Worm (Caenorhabditis elegans) whole organism, L2 larva: Measurements from ENCODE around the gene tbb-1.
A peak's percentile ranks its signal among the peaks of the same experiment; 100 is the strongest.

Experiments
- C34F6.9 ChIP-seq: fragments of 150-350 bp; optimal IDR thresholded peaks from 2 replicates; lab custom pipeline; 2014; ENCODE audit warnings: missing biosample characterization, missing genetic modification characterization
- F13H6.1 ChIP-seq: sonication (generic microtip); optimal IDR thresholded peaks from 2 replicates; lab custom pipeline; 2016; ENCODE audit warnings: missing genetic modification characterization, missing compliant biosample characterization
- R02D3.7 ChIP-seq: fragments of 150-350 bp; optimal IDR thresholded peaks from 2 replicates; lab custom pipeline; 2014; ENCODE audit warnings: missing biosample characterization, missing genetic modification characterization
- Y55F3AM.14 ChIP-seq: fragments of 200-800 bp; sonication (Bioruptor generic); optimal IDR thresholded peaks from 2 replicates; lab custom pipeline; 2018; ENCODE audit warnings: mild to moderate bottlenecking, missing genetic modification characterization, missing compliant biosample characterization
- ZK546.5 ChIP-seq: sonication (generic microtip); optimal IDR thresholded peaks from 2 replicates; lab custom pipeline; 2017; ENCODE audit warnings: missing biosample characterization, missing genetic modification characterization
- alr-1 ChIP-seq: fragments of 150-350 bp; optimal IDR thresholded peaks from 2 replicates; lab custom pipeline; 2014; ENCODE audit warnings: missing biosample characterization, missing genetic modification characterization
- aly-2 ChIP-seq: fragments of 150-350 bp; optimal IDR thresholded peaks from 2 replicates; lab custom pipeline; 2014; ENCODE audit warnings: missing biosample characterization, missing genetic modification characterization
- ama-1 ChIP-seq: fragments of 150-350 bp; optimal IDR thresholded peaks from 2 replicates; lab custom pipeline; 2018; ENCODE audit warnings: inconsistent platforms
- blmp-1 ChIP-seq: sonication (generic microtip); optimal IDR thresholded peaks from 2 replicates; lab custom pipeline; 2017; ENCODE audit warnings: missing genetic modification characterization, mild to moderate bottlenecking, missing compliant biosample characterization, antibody characterized with exemption, moderate library complexity; ENCODE audit not compliant: insufficient read depth
- ceh-16 ChIP-seq: fragments of 150-350 bp; optimal IDR thresholded peaks from 2 replicates; lab custom pipeline; 2014; ENCODE audit warnings: missing biosample characterization, missing genetic modification characterization
- ceh-82 ChIP-seq: fragments of 150-350 bp; optimal IDR thresholded peaks from 2 replicates; lab custom pipeline; 2014; ENCODE audit warnings: missing biosample characterization, missing genetic modification characterization
- crh-2 ChIP-seq: sonication (generic microtip); optimal IDR thresholded peaks from 2 replicates; lab custom pipeline; 2017; ENCODE audit warnings: missing biosample characterization, missing genetic modification characterization
- dmd-4 ChIP-seq: sonication (generic microtip); optimal IDR thresholded peaks from 2 replicates; lab custom pipeline; 2017; ENCODE audit warnings: missing biosample characterization, missing genetic modification characterization
- egl-27 ChIP-seq: sonication (generic microtip); optimal IDR thresholded peaks from 3 replicates; lab custom pipeline; 2017; ENCODE audit warnings: missing biosample characterization, missing genetic modification reagents, missing genetic modification characterization
- elt-1 ChIP-seq: fragments of 150-350 bp; optimal IDR thresholded peaks from 2 replicates; lab custom pipeline; 2014; ENCODE audit warnings: missing biosample characterization, missing genetic modification characterization
- elt-3 ChIP-seq: sonication (generic microtip); optimal IDR thresholded peaks from 2 replicates; lab custom pipeline; 2017; ENCODE audit warnings: missing biosample characterization, missing genetic modification characterization
- fos-1 ChIP-seq: fragments of 150-350 bp; optimal IDR thresholded peaks from 2 replicates; lab custom pipeline; 2014; ENCODE audit warnings: missing biosample characterization, missing genetic modification characterization
- gmeb-1 ChIP-seq: fragments of 150-350 bp; optimal IDR thresholded peaks from 2 replicates; lab custom pipeline; 2014; ENCODE audit warnings: missing biosample characterization, missing genetic modification characterization
- lin-11 ChIP-seq: fragments of 150-350 bp; sonication (generic microtip); optimal IDR thresholded peaks from 2 replicates; lab custom pipeline; 2014; ENCODE audit warnings: missing biosample characterization, missing genetic modification characterization, inconsistent platforms, mixed read lengths
- lin-13 ChIP-seq: fragments of 150-350 bp; optimal IDR thresholded peaks from 2 replicates; lab custom pipeline; 2014; ENCODE audit warnings: missing biosample characterization, missing genetic modification reagents, missing genetic modification characterization
- lin-39 ChIP-seq: fragments of 150-350 bp; optimal IDR thresholded peaks from 2 replicates; lab custom pipeline; 2014; ENCODE audit warnings: missing biosample characterization, missing genetic modification reagents, missing genetic modification characterization
- lsy-2 ChIP-seq, 2 experiments: fragments of 150-350 bp in 1 of 2; sonication (generic microtip) in 1 of 2; optimal IDR thresholded peaks; 2 replicates each; lab custom pipeline; 2014 to 2017; ENCODE audit warnings: missing biosample characterization in 2 of 2, missing genetic modification characterization in 2 of 2
- mab-5 ChIP-seq: fragments of 150-350 bp; optimal IDR thresholded peaks from 2 replicates; lab custom pipeline; 2014; ENCODE audit warnings: missing biosample characterization, missing genetic modification characterization
- mbf-1 ChIP-seq: sonication (generic microtip); optimal IDR thresholded peaks from 2 replicates; lab custom pipeline; 2017; ENCODE audit warnings: missing biosample characterization, missing genetic modification characterization
- mdl-1 ChIP-seq, 2 experiments: fragments of 150-350 bp in 1 of 2; sonication (generic microtip) in 1 of 2; optimal IDR thresholded peaks; 2 replicates each; lab custom pipeline; 2017; ENCODE audit warnings: missing biosample characterization in 2 of 2, missing genetic modification characterization in 2 of 2
- nhr-10 ChIP-seq: sonication (generic microtip); optimal IDR thresholded peaks from 2 replicates; lab custom pipeline; 2017; ENCODE audit warnings: missing biosample characterization, missing genetic modification characterization
- nhr-11 ChIP-seq: fragments of 150-350 bp; optimal IDR thresholded peaks from 2 replicates; lab custom pipeline; 2014; ENCODE audit warnings: missing biosample characterization, missing genetic modification characterization
- nhr-12 ChIP-seq: fragments of 150-350 bp; optimal IDR thresholded peaks from 2 replicates; lab custom pipeline; 2014; ENCODE audit warnings: missing biosample characterization, missing genetic modification characterization
- nhr-129 ChIP-seq: fragments of 150-350 bp; optimal IDR thresholded peaks from 2 replicates; lab custom pipeline; 2014; ENCODE audit warnings: missing biosample characterization, missing genetic modification characterization
- nhr-21 ChIP-seq: fragments of 150-350 bp; optimal IDR thresholded peaks from 2 replicates; lab custom pipeline; 2014; ENCODE audit warnings: missing biosample characterization, missing genetic modification characterization
- nhr-23 ChIP-seq: fragments of 150-350 bp; optimal IDR thresholded peaks from 2 replicates; lab custom pipeline; 2014; ENCODE audit warnings: missing biosample characterization, missing genetic modification reagents, missing genetic modification characterization
- nhr-237 ChIP-seq: fragments of 150-350 bp; optimal IDR thresholded peaks from 2 replicates; lab custom pipeline; 2014; ENCODE audit warnings: missing biosample characterization, missing genetic modification characterization
- nhr-25 ChIP-seq: fragments of 150-350 bp; sonication (generic microtip); optimal IDR thresholded peaks from 3 replicates; lab custom pipeline; 2014; ENCODE audit warnings: missing biosample characterization, missing genetic modification characterization
- nhr-6 ChIP-seq: fragments of 150-350 bp; optimal IDR thresholded peaks from 2 replicates; lab custom pipeline; 2014; ENCODE audit warnings: missing biosample characterization, missing genetic modification characterization
- nhr-77 ChIP-seq: fragments of 150-350 bp; optimal IDR thresholded peaks from 2 replicates; lab custom pipeline; 2014; ENCODE audit warnings: missing biosample characterization, missing genetic modification characterization
- peb-1 ChIP-seq: fragments of 150-350 bp; optimal IDR thresholded peaks from 2 replicates; lab custom pipeline; 2014; ENCODE audit warnings: missing biosample characterization, missing genetic modification characterization
- sem-4 ChIP-seq: fragments of 150-350 bp; optimal IDR thresholded peaks from 2 replicates; lab custom pipeline; 2014; ENCODE audit warnings: missing biosample characterization, missing genetic modification reagents, missing genetic modification characterization
- skn-1 ChIP-seq: sonication (generic microtip); optimal IDR thresholded peaks from 2 replicates; lab custom pipeline; 2017; ENCODE audit warnings: missing biosample characterization, missing genetic modification characterization
- sma-3 ChIP-seq: sonication (generic microtip); optimal IDR thresholded peaks from 2 replicates; lab custom pipeline; 2016; ENCODE audit warnings: missing genetic modification reagents, missing genetic modification characterization, missing compliant biosample characterization
- sma-9 ChIP-seq, 2 experiments: fragments of 150-350 bp in 1 of 2; sonication (generic microtip) in 1 of 2; optimal IDR thresholded peaks; 2 replicates each; lab custom pipeline; 2014 to 2016; ENCODE audit warnings: missing genetic modification characterization in 2 of 2, mild to moderate bottlenecking in 1 of 2, missing biosample characterization in 1 of 2, missing compliant biosample characterization in 1 of 2, missing genetic modification reagents in 1 of 2, moderate library complexity in 1 of 2
- snpc-4 ChIP-seq: fragments of 150-350 bp; optimal IDR thresholded peaks from 2 replicates; lab custom pipeline; 2014; ENCODE audit warnings: missing biosample characterization, missing genetic modification characterization
- unc-39 ChIP-seq: fragments of 150-350 bp; optimal IDR thresholded peaks from 2 replicates; lab custom pipeline; 2014; ENCODE audit warnings: missing biosample characterization, missing genetic modification characterization
- unc-55 ChIP-seq: fragments of 150-350 bp; sonication (generic microtip); optimal IDR thresholded peaks from 3 replicates; lab custom pipeline; 2014; ENCODE audit warnings: missing biosample characterization, missing genetic modification reagents, missing genetic modification characterization
- unc-62 ChIP-seq: fragments of 150-350 bp; optimal IDR thresholded peaks from 2 replicates; lab custom pipeline; 2014; ENCODE audit warnings: missing biosample characterization, missing genetic modification reagents, missing genetic modification characterization
- zag-1 ChIP-seq: fragments of 150-350 bp; optimal IDR thresholded peaks from 2 replicates; lab custom pipeline; 2014; ENCODE audit warnings: missing biosample characterization, missing genetic modification characterization
- ztf-1 ChIP-seq: fragments of 200-800 bp; sonication (Bioruptor generic); conservative IDR thresholded peaks from 2 replicates; pipeline ENCODE4 v1.3.6; 2022; ENCODE audit warnings: missing genetic modification characterization, missing compliant biosample characterization
- ztf-11 ChIP-seq: sonication (generic microtip); optimal IDR thresholded peaks from 2 replicates; lab custom pipeline; 2017; ENCODE audit warnings: missing biosample characterization, missing genetic modification characterization
- ztf-4 ChIP-seq: fragments of 150-350 bp; optimal IDR thresholded peaks from 2 replicates; lab custom pipeline; 2014; ENCODE audit warnings: missing biosample characterization, missing genetic modification characterization

The tbb-1 gene

DNA sequence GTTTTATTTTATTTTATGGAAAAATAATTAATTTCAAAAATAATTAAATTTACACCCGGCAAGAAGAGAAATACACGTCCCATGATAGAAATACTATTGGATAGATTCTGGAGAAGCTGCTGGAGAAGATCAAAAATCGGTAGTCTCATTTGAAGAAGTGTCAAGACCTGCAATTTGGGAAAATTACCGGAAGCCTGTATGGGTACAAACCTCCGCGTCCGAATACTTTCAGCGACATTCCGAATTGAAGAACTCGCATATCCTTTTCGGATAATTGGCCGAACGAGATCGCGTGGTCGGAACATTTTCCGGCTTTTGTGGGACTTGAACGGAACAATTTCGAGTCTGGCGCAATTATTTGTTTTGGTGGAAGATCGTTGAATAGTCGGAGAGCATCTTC lies 33.7 kb downstream of the tbb-1 start:
- TF ChIP-seq elt-3 (no peak), lin-11 (tag; lab: Kevin White, UChicago) (no peak), lsy-2 (tag; optimal IDR thresholded peaks at IDR 0.05; lab: Kevin White, UChicago) (no peak), gmeb-1 (tag; lab: Kevin White, UChicago) (no peak), fos-1 (tag; lab: Kevin White, UChicago) (no peak)

- no peak for TF ChIP-seq unc-39 (tag; lab: Kevin White, UChicago)
- no peak for TF ChIP-seq ztf-1
- TF ChIP-seq lsy-2 (tag; optimal IDR thresholded peaks at IDR 0.05; lab: Kevin White, UChicago) = no peak
- TF ChIP-seq nhr-21 (tag; lab: Kevin White, UChicago) = no peak
- no peak for TF ChIP-seq nhr-11 (tag; lab: Kevin White, UChicago)
- TF ChIP-seq F13H6.1 (tag; lab: Kevin White, UChicago) = no peak
- no peak for TF ChIP-seq dmd-4 (tag; lab: Kevin White, UChicago)
- no peak for TF ChIP-seq gmeb-1 (tag; lab: Kevin White, UChicago)
- no peak for TF ChIP-seq egl-27 (tag; lab: Kevin White, UChicago)
- no peak for TF ChIP-seq elt-1 (tag; lab: Kevin White, UChicago)
- TF ChIP-seq mab-5 = no peak
Observed at ce11 chrIII:10707461-10707860, 34.8 kb downstream of the tbb-1 start, which contains the start of gene mrpl-12. Gene mrpl-12, plus strand, starts transcription at chrIII:10707761.

- TF ChIP-seq fos-1 (tag; lab: Kevin White, UChicago) (peak; percentile 74), alr-1 (no peak), nhr-10 (tag; lab: Kevin White, UChicago) (no peak), C34F6.9 (tag; lab: Kevin White, UChicago) (peak; percentile 95), crh-2 (tag; lab: Kevin White, UChicago) (peak; percentile 80), R02D3.7 (peak; percentile 46), nhr-12 (tag; lab: Kevin White, UChicago) (no peak), gmeb-1 (tag; lab: Kevin White, UChicago) (peak; percentile 85), aly-2 (tag; lab: Kevin White, UChicago) (no peak), nhr-77 (no peak), unc-55 (GFP tag; lab: Kevin White, UChicago) (peak; percentile 88), sma-9 (GFP tag; optimal IDR thresholded peaks at IDR 0.05; lab: Kevin White, UChicago) (no peak), sma-9 (tag; optimal IDR thresholded peaks at IDR 0.05; lab: Kevin White, UChicago) (no peak), lin-39 (tag; lab: Kevin White, UChicago) (no peak), sem-4 (no peak), mdl-1 (tag; optimal IDR thresholded peaks at IDR 0.05; lab: Kevin White, UChicago) (peak in 1 of 2 experiments; percentile 12), peb-1 (no peak), ztf-4 (tag; lab: Kevin White, UChicago) (no peak), skn-1 (tag; lab: Kevin White, UChicago) (no peak), elt-3 (no peak), nhr-129 (tag; lab: Kevin White, UChicago) (peak; percentile 62), nhr-25 (peak; percentile 67), nhr-11 (tag; lab: Kevin White, UChicago) (no peak), unc-39 (tag; lab: Kevin White, UChicago) (no peak), sma-3 (GFP tag; lab: Kevin White, UChicago) (peak; percentile 71), nhr-21 (tag; lab: Kevin White, UChicago) (peak; percentile 62), blmp-1 (tag; lab: Kevin White, UChicago) (no peak), nhr-23 (no peak), mbf-1 (tag; lab: Kevin White, UChicago) (no peak), lin-13 (GFP tag; lab: Kevin White, UChicago) (peak; percentile 78), ZK546.5 (tag; lab: Kevin White, UChicago) (no peak), ztf-11 (tag; lab: Kevin White, UChicago) (no peak), unc-62 (GFP tag; lab: Kevin White, UChicago) (no peak), ceh-82 (tag; lab: Kevin White, UChicago) (peak; percentile 41), lsy-2 (tag; optimal IDR thresholded peaks at IDR 0.05; lab: Kevin White, UChicago) (peak; percentile 84 to 90), nhr-237 (tag; lab: Kevin White, UChicago) (no peak), dmd-4 (tag; lab: Kevin White, UChicago) (peak; percentile 10), ama-1 (lab: Kevin White, UChicago) (no peak), mab-5 (peak; percentile 59), F13H6.1 (tag; lab: Kevin White, UChicago) (peak; percentile 78), zag-1 (peak; percentile 34), lin-11 (tag; lab: Kevin White, UChicago) (peak; percentile 41), egl-27 (tag; lab: Kevin White, UChicago) (peak; percentile 29), Y55F3AM.14 (no peak), elt-1 (tag; lab: Kevin White, UChicago) (no peak), ztf-1 (no peak), ceh-16 (tag; lab: Kevin White, UChicago) (no peak), snpc-4 (tag; lab: Kevin White, UChicago) (no peak), nhr-6 (tag; lab: Kevin White, UChicago) (peak; percentile 41)
Observed at ce11 chrIII:10706972-10707438, 35.2 kb downstream of the tbb-1 start, which contains the start of the genes Y39A1A.21 and Y39A1A.22. Gene Y39A1A.21, minus strand, starts transcription at chrIII:10707022. Gene Y39A1A.22, minus strand, starts transcription at chrIII:10707028.
